Worm (Caenorhabditis elegans): ENCODE data around the gene twk-34.

DNA sequence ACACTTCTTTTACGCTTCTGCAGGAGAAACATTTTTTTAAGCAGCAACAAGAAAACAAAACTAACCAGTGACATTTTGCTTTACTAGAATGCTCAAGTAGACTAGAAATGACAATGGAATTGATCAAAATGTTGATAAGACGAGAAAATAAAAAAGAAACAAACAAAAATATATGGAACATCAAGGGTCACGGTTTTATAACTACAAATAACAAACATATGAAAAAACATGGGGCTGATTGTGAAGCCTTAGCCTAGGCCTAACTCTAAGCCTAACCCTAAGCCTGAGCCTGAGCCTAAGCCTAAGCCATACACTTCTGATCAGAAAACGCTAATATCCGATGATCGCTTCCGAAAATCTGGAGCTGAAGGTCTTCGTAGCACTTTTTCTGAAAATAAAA, 25.7 kb downstream of the twk-34 start, which contains the start of gene Y6E2A.10:
- TF ChIP-seq klf-2 (GFP tag; conservative IDR thresholded peaks at IDR 0.05), result no peak
- TF ChIP-seq T22C8.4 (GFP tag; IDR thresholded peaks at IDR 0.05), result no peak
- TF ChIP-seq ztf-23 (GFP tag; IDR thresholded peaks at IDR 0.05), result no peak
- no peak for TF ChIP-seq cog-1 (tag; optimal IDR thresholded peaks at IDR 0.05)
- no peak for TF ChIP-seq ztf-29 (GFP tag; IDR thresholded peaks at IDR 0.05)
- no peak for TF ChIP-seq flt-1 (GFP tag; IDR thresholded peaks at IDR 0.05)
- TF ChIP-seq med-1 (GFP tag; optimal IDR thresholded peaks at IDR 0.05; ENCODE audit: insufficient read depth), result no peak
- no peak for TF ChIP-seq ref-1 (GFP tag; conservative IDR thresholded peaks at IDR 0.05)
- no peak for TF ChIP-seq tab-1 (GFP tag; IDR thresholded peaks at IDR 0.05)

All from whole organism, midembryonic.